Worm (Caenorhabditis elegans): ENCODE measurements around the gene M02B7.7.
A peak's percentile ranks its signal among the peaks of the same experiment; 100 is the strongest.

The M02B7.7 gene

DNA sequence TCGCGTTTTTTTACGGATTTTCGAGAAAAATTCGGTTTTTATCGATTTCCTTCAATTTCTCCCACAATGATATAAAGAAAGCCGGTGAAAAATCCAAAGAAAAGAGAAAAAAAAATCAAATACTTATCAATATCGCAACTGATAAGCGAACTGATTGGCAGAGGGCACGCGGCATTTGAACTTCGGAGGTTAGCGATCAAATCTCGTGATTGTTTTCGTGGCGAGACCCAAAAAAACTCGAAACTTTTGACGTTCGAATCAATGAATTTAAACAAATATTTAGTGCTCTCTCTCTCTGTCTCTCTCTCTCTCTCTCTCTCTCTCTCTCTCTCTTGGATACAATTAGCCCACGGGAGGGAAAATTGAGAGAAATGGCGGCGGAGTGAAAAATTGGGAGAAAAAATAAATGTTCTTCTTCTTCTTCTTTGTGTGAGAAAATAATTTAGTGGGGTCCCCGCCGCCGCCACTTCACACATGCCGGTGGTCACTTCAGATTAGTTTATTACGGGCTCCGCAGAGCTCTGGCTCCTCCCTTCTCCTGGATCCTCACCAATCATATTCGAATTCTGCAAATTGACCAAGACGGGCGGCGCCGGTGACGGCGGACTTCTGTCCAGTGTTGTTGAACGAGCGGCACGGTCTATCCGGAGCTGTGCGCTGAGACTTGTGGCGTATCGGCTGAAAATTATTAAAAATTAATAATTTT, 7.7 kb upstream of the M02B7.7 start:
- TF ChIP-seq dmd-6 (GFP tag; IDR thresholded peaks at IDR 0.05): peak; percentile 49; the same call in 1 of the 2 replicates
- TF ChIP-seq lsy-2 (tag; optimal IDR thresholded peaks at IDR 0.05): peak in 1 of 2 experiments; percentile 19
- TF ChIP-seq hlh-30 (tag; optimal IDR thresholded peaks at IDR 0.05; ENCODE audit: insufficient read depth): peak; percentile 62
- peak; percentile 0 for TF ChIP-seq mep-1 (tag; optimal IDR thresholded peaks at IDR 0.05)
- peak in 1 of 2 experiments; percentile 4 for TF ChIP-seq mdl-1 (tag; optimal IDR thresholded peaks at IDR 0.05)
- peak; percentile 43 for TF ChIP-seq pqm-1 (tag; optimal IDR thresholded peaks at IDR 0.05)
- TF ChIP-seq ZK546.5 (tag; optimal IDR thresholded peaks at IDR 0.05): no peak
- no peak for TF ChIP-seq ceh-82 (tag; optimal IDR thresholded peaks at IDR 0.05)
- TF ChIP-seq nhr-28 (tag; optimal IDR thresholded peaks at IDR 0.05): peak; percentile 55
- TF ChIP-seq nhr-76 (tag; optimal IDR thresholded peaks at IDR 0.05): no peak
- TF ChIP-seq hlh-11 (tag; optimal IDR thresholded peaks at IDR 0.05): peak; percentile 43
- peak; percentile 71; the same call in 1 of the 2 replicates for TF ChIP-seq nhr-41 (GFP tag; IDR thresholded peaks at IDR 0.05)
- peak; percentile 54 for TF ChIP-seq dve-1 (tag; optimal IDR thresholded peaks at IDR 0.05; ENCODE audit: insufficient read depth)
- TF ChIP-seq set-16 (GFP tag; IDR thresholded peaks at IDR 0.05): peak; percentile 53
- no peak for TF ChIP-seq daf-16 (GFP tag; optimal IDR thresholded peaks at IDR 0.05)
- TF ChIP-seq daf-16 (tag; optimal IDR thresholded peaks at IDR 0.05): peak; percentile 47

DNA sequence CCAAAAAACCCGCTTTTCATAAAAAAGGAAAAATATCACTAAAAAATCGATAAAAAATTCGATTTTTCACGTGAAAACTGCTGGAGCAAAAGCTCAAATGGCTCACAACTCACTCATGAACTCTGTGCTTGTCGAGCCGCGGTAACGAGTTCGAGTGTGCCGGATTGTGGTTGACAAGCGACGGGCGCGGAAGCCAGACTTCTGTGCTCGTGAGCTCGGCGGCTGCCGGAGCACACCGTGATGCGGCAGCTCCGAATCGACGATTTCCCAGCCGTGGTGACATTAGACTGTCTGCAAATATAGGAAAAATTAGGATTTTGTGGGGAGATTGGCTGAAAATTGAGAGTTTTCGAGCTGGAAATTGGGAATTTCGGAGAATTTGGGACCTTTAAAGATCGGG, 5.8 kb upstream of the M02B7.7 start:
- TF ChIP-seq set-16 (GFP tag; IDR thresholded peaks at IDR 0.05) (peak; percentile 78), lin-1 (GFP tag; IDR thresholded peaks at IDR 0.05) (no peak)

DNA sequence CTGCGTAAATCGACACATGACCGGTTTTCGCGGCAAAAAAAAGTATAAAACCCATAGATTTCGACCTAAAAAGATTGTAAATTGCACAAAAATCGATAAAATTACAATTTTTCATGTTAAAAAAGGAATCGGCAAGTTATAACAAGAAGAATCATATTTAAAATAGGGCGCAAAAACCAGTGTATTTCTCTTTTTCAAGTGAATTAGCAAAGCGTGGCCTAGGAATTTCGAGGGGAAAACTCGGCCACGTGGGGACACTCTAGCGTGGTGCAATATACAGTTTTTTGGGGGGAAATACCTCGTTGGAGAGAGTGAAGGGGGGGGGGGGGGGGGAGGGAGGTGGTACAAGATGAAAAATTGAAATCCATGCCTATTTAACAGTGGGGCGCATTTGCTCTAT, 553 bp upstream of the M02B7.7 start:
- TF ChIP-seq aha-1 (tag) (peak; percentile 12), mes-2 (tag; optimal IDR thresholded peaks at IDR 0.05; ENCODE audit: poor library complexity, severe bottlenecking) (peak; percentile 53), dmd-9 (GFP tag; IDR thresholded peaks at IDR 0.05) (no peak), ceh-44 (GFP tag; IDR thresholded peaks at IDR 0.05) (no peak), skn-1 (tag; optimal IDR thresholded peaks at IDR 0.05) (no peak), rbr-2 (tag; optimal IDR thresholded peaks at IDR 0.05) (no peak), pqm-1 (tag; optimal IDR thresholded peaks at IDR 0.05) (no peak), dmd-6 (GFP tag; IDR thresholded peaks at IDR 0.05) (no peak)

DNA sequence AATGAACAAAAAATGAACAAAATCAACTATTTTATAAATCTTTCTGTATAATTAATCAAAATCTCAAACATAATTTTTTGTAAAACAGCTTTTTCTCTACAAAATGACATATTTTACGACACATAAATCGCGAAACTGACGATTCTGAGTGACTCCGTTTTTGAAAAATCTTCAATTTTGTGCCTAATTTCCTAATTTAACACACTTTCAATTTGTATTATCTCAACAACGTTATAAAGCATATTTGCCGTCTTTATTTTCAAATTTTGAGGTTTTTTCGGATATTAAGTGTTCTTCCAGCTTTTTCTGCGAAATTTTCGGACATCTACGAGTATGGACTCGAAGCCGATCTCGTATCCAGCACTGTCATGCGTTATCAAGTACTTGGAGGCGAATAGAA, 1.8 kb downstream of the M02B7.7 start, which contains the start of gene fbxc-47:
Gene fbxc-47, plus strand, starts transcription at position 301 of the 400 bp plus-strand sequence.
- TF ChIP-seq unc-62 (GFP tag; optimal IDR thresholded peaks at IDR 0.05 in 1 of 2) (peak in 1 of 2 experiments; percentile 9), unc-62 (tag; optimal IDR thresholded peaks at IDR 0.05) (no peak), lim-7 (GFP tag; IDR thresholded peaks at IDR 0.05) (no peak)

DNA sequence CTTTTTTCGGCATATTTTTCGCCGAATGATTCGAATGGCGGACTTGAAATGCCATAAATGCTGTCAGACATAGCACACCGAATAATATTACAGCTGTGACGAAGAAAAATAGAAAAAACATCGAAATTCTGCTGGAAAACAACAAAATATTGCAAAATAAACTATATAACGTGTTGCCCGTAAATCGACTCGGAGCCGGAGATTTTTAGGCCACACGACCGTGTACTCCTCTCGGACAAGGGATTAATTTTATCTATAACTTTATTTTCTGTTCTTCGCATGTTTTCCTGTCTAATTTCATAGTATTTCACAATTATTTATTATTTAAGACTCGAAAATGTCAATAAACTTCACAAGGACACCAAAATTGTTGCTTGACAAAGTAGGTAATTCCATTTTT, 3.7 kb downstream of the M02B7.7 start, which contains the start of the genes algn-14 and M02B7.2:
Gene algn-14, minus strand, starts transcription at position 175 of the 400 bp plus-strand sequence.
Gene M02B7.2, plus strand, starts transcription at position 330 of the 400 bp plus-strand sequence.
- no peak for TF ChIP-seq mdt-29 (GFP tag; IDR thresholded peaks at IDR 0.05)
- peak; percentile 71 for TF ChIP-seq unc-130 (GFP tag; optimal IDR thresholded peaks at IDR 0.05)
- TF ChIP-seq php-3 (GFP tag; IDR thresholded peaks at IDR 0.05): no peak
- TF ChIP-seq snpc-1.2 (GFP tag; IDR thresholded peaks at IDR 0.05): no peak
- peak; percentile 69 for TF ChIP-seq dpl-1 (GFP tag; optimal IDR thresholded peaks at IDR 0.05)
- no peak for TF ChIP-seq pqm-1 (tag; optimal IDR thresholded peaks at IDR 0.05)
- no peak for TF ChIP-seq lin-1 (GFP tag; IDR thresholded peaks at IDR 0.05)
- peak; percentile 81 for TF ChIP-seq R02D3.7 (tag; optimal IDR thresholded peaks at IDR 0.05)
- no peak for TF ChIP-seq fos-1 (tag; optimal IDR thresholded peaks at IDR 0.05)
- no peak for TF ChIP-seq D1046.2 (GFP tag; IDR thresholded peaks at IDR 0.05)
- no peak for TF ChIP-seq T26A8.4 (GFP tag; IDR thresholded peaks at IDR 0.05)
- TF ChIP-seq ces-1 (GFP tag; optimal IDR thresholded peaks at IDR 0.05): no peak
- TF ChIP-seq nhr-41 (GFP tag; IDR thresholded peaks at IDR 0.05): no peak
- TF ChIP-seq egl-43 (GFP tag; IDR thresholded peaks at IDR 0.05): no peak
- no peak for TF ChIP-seq ceh-20 (GFP tag; IDR thresholded peaks at IDR 0.05)
- peak; percentile 47; the same call in 1 of the 2 replicates for TF ChIP-seq dmd-6 (GFP tag; IDR thresholded peaks at IDR 0.05)
- TF ChIP-seq tra-1 (GFP tag; IDR thresholded peaks at IDR 0.05): no peak
- TF ChIP-seq attf-4 (tag; optimal IDR thresholded peaks at IDR 0.05): no peak
- TF ChIP-seq nhr-6 (tag; optimal IDR thresholded peaks at IDR 0.05): peak; percentile 34
- TF ChIP-seq dmd-9 (GFP tag; IDR thresholded peaks at IDR 0.05): no peak
- TF ChIP-seq saeg-2 (GFP tag; IDR thresholded peaks at IDR 0.05): no peak
- no peak for TF ChIP-seq zfp-2 (tag; optimal IDR thresholded peaks at IDR 0.05)
- TF ChIP-seq ZK546.5 (tag; optimal IDR thresholded peaks at IDR 0.05): no peak

Measured in whole organism, L4 larva.